Worm (Caenorhabditis elegans): ENCODE data around the gene mop-25.1.

Gene mop-25.1

DNA sequence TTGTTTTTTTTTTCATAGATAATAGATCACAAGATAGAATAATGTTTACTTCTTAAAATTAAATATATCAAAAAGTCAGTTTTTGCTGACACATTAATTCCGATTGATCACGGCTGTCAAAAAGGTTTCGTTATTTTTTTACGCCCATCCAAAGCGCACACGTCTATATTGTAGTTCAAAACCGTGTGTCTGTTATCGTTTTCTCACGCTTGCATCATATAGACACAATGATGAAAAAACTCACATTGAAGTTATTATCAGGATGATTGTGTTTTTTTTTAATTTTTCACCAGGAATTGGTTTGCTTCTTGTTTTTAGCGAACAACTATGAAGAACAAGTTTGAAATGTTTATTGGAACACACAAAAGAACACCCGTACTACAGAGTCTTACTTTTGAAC is 4.3 kb upstream of the mop-25.1 start (continued):
- TF ChIP-seq lin-38 (GFP tag; IDR thresholded peaks at IDR 0.05) (no peak), lsy-2 (tag; optimal IDR thresholded peaks at IDR 0.05) (peak in 1 of 2 experiments; percentile 59), jun-1 (tag; optimal IDR thresholded peaks at IDR 0.05) (no peak), aha-1 (tag) (peak; percentile 89), tag-97 (GFP tag; IDR thresholded peaks at IDR 0.05) (no peak), mxl-2 (GFP tag; conservative IDR thresholded peaks at IDR 0.05) (no peak), set-16 (GFP tag; IDR thresholded peaks at IDR 0.05) (no peak), snpc-1.2 (GFP tag; IDR thresholded peaks at IDR 0.05) (no peak), unc-39 (tag; optimal IDR thresholded peaks at IDR 0.05) (no peak), snpc-4 (tag; optimal IDR thresholded peaks at IDR 0.05) (no peak), nhr-42 (GFP tag; IDR thresholded peaks at IDR 0.05) (no peak), lin-15B (tag; optimal IDR thresholded peaks at IDR 0.05) (no peak), mdl-1 (tag; optimal IDR thresholded peaks at IDR 0.05) (no peak), daf-16 (GFP tag; optimal IDR thresholded peaks at IDR 0.05) (peak in 1 of 2 experiments; percentile 80), daf-16 (tag; optimal IDR thresholded peaks at IDR 0.05) (peak; percentile 94), vab-7 (GFP tag; IDR thresholded peaks at IDR 0.05) (no peak), daf-12 (tag; optimal IDR thresholded peaks at IDR 0.05) (no peak), nhr-41 (GFP tag; IDR thresholded peaks at IDR 0.05) (peak; percentile 56; the same call in 1 of the 2 replicates), egl-43 (GFP tag; IDR thresholded peaks at IDR 0.05) (no peak), pha-4 (GFP tag; IDR thresholded peaks at IDR 0.05) (0 out of 2 replicates have a peak, but pooled peaks have one; percentile 20), pha-4 (tag; optimal IDR thresholded peaks at IDR 0.05) (no peak), sdz-12 (GFP tag; optimal IDR thresholded peaks at IDR 0.05) (no peak), nhr-237 (tag; optimal IDR thresholded peaks at IDR 0.05) (no peak), hif-1 (tag; optimal IDR thresholded peaks at IDR 0.05) (peak in 1 of 2 experiments; percentile 44), lir-3 (tag; optimal IDR thresholded peaks at IDR 0.05) (no peak), ceh-82 (tag; optimal IDR thresholded peaks at IDR 0.05) (no peak), mes-2 (tag; optimal IDR thresholded peaks at IDR 0.05; ENCODE audit: poor library complexity, severe bottlenecking) (peak; percentile 64), ceh-32 (tag; optimal IDR thresholded peaks at IDR 0.05; ENCODE audit: poor library complexity) (no peak), gei-8 (GFP tag; optimal IDR thresholded peaks at IDR 0.05) (no peak), fkh-10 (GFP tag; optimal IDR thresholded peaks at IDR 0.05) (no peak), rbr-2 (tag; optimal IDR thresholded peaks at IDR 0.05) (no peak), nhr-6 (tag; optimal IDR thresholded peaks at IDR 0.05) (no peak), D1046.2 (GFP tag; IDR thresholded peaks at IDR 0.05) (no peak), hlh-30 (tag; optimal IDR thresholded peaks at IDR 0.05; ENCODE audit: insufficient read depth) (peak; percentile 64), ama-1 (optimal IDR thresholded peaks at IDR 0.05) (no peak), lim-7 (GFP tag; IDR thresholded peaks at IDR 0.05) (no peak), F44E2.7 (GFP tag; IDR thresholded peaks at IDR 0.05) (no peak), dmd-9 (GFP tag; IDR thresholded peaks at IDR 0.05) (no peak), Y48G9A.11 (GFP tag; IDR thresholded peaks at IDR 0.05) (no peak), madf-9 (GFP tag; conservative IDR thresholded peaks at IDR 0.05) (no peak), ces-1 (GFP tag; optimal IDR thresholded peaks at IDR 0.05) (no peak), egl-27 (tag; optimal IDR thresholded peaks at IDR 0.05) (no peak), cey-2 (tag; optimal IDR thresholded peaks at IDR 0.05; ENCODE audit: borderline replicate concordance, insufficient read depth) (peak; percentile 57), daf-19 (GFP tag; conservative IDR thresholded peaks at IDR 0.05) (no peak), ZK546.5 (tag; optimal IDR thresholded peaks at IDR 0.05) (no peak), zfp-3 (GFP tag; conservative IDR thresholded peaks at IDR 0.05) (no peak), T20F7.1 (GFP tag; optimal IDR thresholded peaks at IDR 0.05) (peak; percentile 76), ZK337.2 (GFP tag; IDR thresholded peaks at IDR 0.05) (no peak), F10B5.3 (tag; optimal IDR thresholded peaks at IDR 0.05) (no peak), skn-1 (tag; optimal IDR thresholded peaks at IDR 0.05) (no peak), spr-1 (tag; optimal IDR thresholded peaks at IDR 0.05) (peak; percentile 49), zfp-2 (tag; optimal IDR thresholded peaks at IDR 0.05) (no peak)

Data from whole organism, L4 larva.